Worm (Caenorhabditis elegans) whole organism, L4 larva: Measurements from ENCODE around the gene Y53G8AR.8.

Source experiments
- F26F4.8 ChIP-seq: fragments of 200-800 bp; sonication (Bioruptor generic); conservative IDR thresholded peaks from 2 replicates; pipeline ENCODE4 v1.3.6; 2022; ENCODE audit warnings: missing genetic modification characterization, missing compliant biosample characterization
- F37D6.2 ChIP-seq: sonication (generic microtip); optimal IDR thresholded peaks from 2 replicates; lab custom pipeline; 2016; ENCODE audit warnings: mild to moderate bottlenecking, missing genetic modification characterization, missing compliant biosample characterization
- F49E8.2 ChIP-seq: sonication (generic microtip); optimal IDR thresholded peaks from 2 replicates; lab custom pipeline; 2016; ENCODE audit warnings: missing compliant biosample characterization, mild to moderate bottlenecking, missing genetic modification characterization, borderline replicate concordance
- T20F7.1 ChIP-seq: fragments of 200-800 bp; sonication (Bioruptor generic); optimal IDR thresholded peaks from 2 replicates; lab custom pipeline; 2018; ENCODE audit warnings: mild to moderate bottlenecking, missing genetic modification characterization, missing compliant biosample characterization
- Y75B8A.6 ChIP-seq: fragments of 200-800 bp; sonication (Bioruptor generic); IDR thresholded peaks from 2 replicates; pipeline ENCODE4 v1.3.6; 2022; ENCODE audit warnings: missing genetic modification reagents, missing genetic modification characterization, missing compliant biosample characterization
- ZK546.5 ChIP-seq, 2 experiments: sonication (generic microtip); optimal IDR thresholded peaks; 2 replicates each; lab custom pipeline; 2017; ENCODE audit warnings: missing biosample characterization in 2 of 2, missing genetic modification characterization in 2 of 2
- aha-1 ChIP-seq: fragments of 150-350 bp; peaks from one replicate; lab custom pipeline; 2014; ENCODE audit warnings: missing biosample characterization, missing genetic modification characterization
- arid-1 ChIP-seq: fragments of 200-800 bp; sonication (Bioruptor generic); conservative IDR thresholded peaks from 2 replicates; pipeline ENCODE4 v1.3.6; 2022; ENCODE audit warnings: missing genetic modification reagents, missing genetic modification characterization, missing compliant biosample characterization
- ceh-20 ChIP-seq: fragments of 200-800 bp; sonication (Bioruptor generic); IDR thresholded peaks from 2 replicates; pipeline ENCODE4 v1.3.6; 2022; ENCODE audit warnings: missing genetic modification reagents, missing genetic modification characterization, missing compliant biosample characterization
- ceh-32 ChIP-seq: sonication (generic microtip); optimal IDR thresholded peaks from 2 replicates; lab custom pipeline; 2016; ENCODE audit warnings: mild to moderate bottlenecking, missing genetic modification characterization, missing compliant biosample characterization; ENCODE audit not compliant: poor library complexity
- ceh-44 ChIP-seq: fragments of 200-800 bp; sonication (Bioruptor generic); IDR thresholded peaks from 2 replicates; pipeline ENCODE4 v1.3.6; 2022; ENCODE audit warnings: missing genetic modification reagents, missing genetic modification characterization, missing compliant biosample characterization
- ceh-82 ChIP-seq: sonication (generic microtip); optimal IDR thresholded peaks from 2 replicates; lab custom pipeline; 2017; ENCODE audit warnings: missing biosample characterization, missing genetic modification characterization
- ctbp-1 ChIP-seq: fragments of 200-800 bp; sonication (Bioruptor generic); IDR thresholded peaks from 2 replicates; pipeline ENCODE4 v1.3.6; 2022; ENCODE audit warnings: missing genetic modification reagents, missing genetic modification characterization, missing compliant biosample characterization
- daf-16 ChIP-seq, 3 experiments: sonication (generic microtip); optimal IDR thresholded peaks; 2 replicates each; lab custom pipeline; 2016 to 2017; ENCODE audit warnings: missing genetic modification characterization in 3 of 3, missing genetic modification reagents in 3 of 3, mild to moderate bottlenecking in 2 of 3, missing compliant biosample characterization in 2 of 3, missing biosample characterization in 1 of 3, moderate library complexity in 1 of 3
- daf-19 ChIP-seq: fragments of 200-800 bp; sonication (Bioruptor generic); conservative IDR thresholded peaks from 2 replicates; pipeline ENCODE4 v1.3.6; 2022; ENCODE audit warnings: missing genetic modification characterization, missing compliant biosample characterization
- dmd-8 ChIP-seq: fragments of 200-800 bp; sonication (Bioruptor generic); IDR thresholded peaks from 2 replicates; pipeline ENCODE4 v1.3.6; 2022; ENCODE audit warnings: missing genetic modification characterization, missing compliant biosample characterization
- dpl-1 ChIP-seq: fragments of 150-350 bp; optimal IDR thresholded peaks from 2 replicates; lab custom pipeline; 2014; ENCODE audit warnings: missing biosample characterization, missing genetic modification reagents, missing genetic modification characterization
- dve-1 ChIP-seq: sonication (generic microtip); optimal IDR thresholded peaks from 2 replicates; lab custom pipeline; 2017; ENCODE audit warnings: antibody characterized with exemption, mild to moderate bottlenecking, missing genetic modification characterization, missing compliant biosample characterization; ENCODE audit not compliant: insufficient read depth
- egl-27 ChIP-seq: sonication (generic microtip); optimal IDR thresholded peaks from 3 replicates; lab custom pipeline; 2017; ENCODE audit warnings: missing biosample characterization, missing genetic modification reagents, missing genetic modification characterization
- fkh-10 ChIP-seq: fragments of 150-350 bp; optimal IDR thresholded peaks from 2 replicates; lab custom pipeline; 2014; ENCODE audit warnings: missing biosample characterization, missing genetic modification reagents, missing genetic modification characterization
- fos-1 ChIP-seq: fragments of 150-350 bp; optimal IDR thresholded peaks from 2 replicates; lab custom pipeline; 2014; ENCODE audit warnings: missing biosample characterization, missing genetic modification characterization
- gei-8 ChIP-seq: fragments of 200-800 bp; sonication (Bioruptor generic); optimal IDR thresholded peaks from 2 replicates; lab custom pipeline; 2018; ENCODE audit warnings: mild to moderate bottlenecking, missing genetic modification characterization, missing compliant biosample characterization
- hlh-11 ChIP-seq: fragments of 200-800 bp; sonication (Bioruptor generic); optimal IDR thresholded peaks from 2 replicates; lab custom pipeline; 2018; ENCODE audit warnings: mild to moderate bottlenecking, missing genetic modification characterization, missing compliant biosample characterization
- lim-7 ChIP-seq: fragments of 200-800 bp; sonication (Bioruptor generic); IDR thresholded peaks from 2 replicates; pipeline ENCODE4 v1.3.6; 2022; ENCODE audit warnings: missing genetic modification characterization, missing compliant biosample characterization
- lin-13 ChIP-seq: fragments of 150-350 bp; optimal IDR thresholded peaks from 2 replicates; lab custom pipeline; 2014; ENCODE audit warnings: missing biosample characterization, missing genetic modification reagents, missing genetic modification characterization
- lin-15B ChIP-seq: fragments of 150-350 bp; sonication (generic microtip); optimal IDR thresholded peaks from 3 replicates; lab custom pipeline; 2014; ENCODE audit warnings: missing biosample characterization, missing genetic modification characterization
- lin-29 ChIP-seq: fragments of 200-800 bp; sonication (Bioruptor generic); IDR thresholded peaks from 2 replicates; pipeline ENCODE4 v1.3.6; 2022; ENCODE audit warnings: missing genetic modification reagents, missing genetic modification characterization, missing compliant biosample characterization
- lin-38 ChIP-seq: fragments of 200-800 bp; sonication (Bioruptor generic); IDR thresholded peaks from 2 replicates; pipeline ENCODE4 v1.3.6; 2022; ENCODE audit warnings: missing genetic modification reagents, missing genetic modification characterization, missing compliant biosample characterization
- madf-5 ChIP-seq, 2 experiments: fragments of 200-800 bp; sonication (Bioruptor generic); IDR thresholded peaks; 2 replicates each; pipeline ENCODE4 v1.3.6; 2022; ENCODE audit warnings: missing compliant biosample characterization in 2 of 2, missing genetic modification characterization in 2 of 2
- mep-1 ChIP-seq: fragments of 150-350 bp; sonication (generic microtip); optimal IDR thresholded peaks from 3 replicates; lab custom pipeline; 2014; ENCODE audit warnings: missing biosample characterization, missing genetic modification characterization
- mes-2 ChIP-seq: sonication (generic microtip); optimal IDR thresholded peaks from 2 replicates; lab custom pipeline; 2016; ENCODE audit warnings: missing genotype, mild to moderate bottlenecking, missing genetic modification characterization, missing compliant biosample characterization; ENCODE audit not compliant: poor library complexity, severe bottlenecking
- mxl-2 ChIP-seq: fragments of 200-800 bp; sonication (Bioruptor generic); conservative IDR thresholded peaks from 2 replicates; pipeline ENCODE4 v1.3.6; 2022; ENCODE audit warnings: missing genetic modification reagents, missing genetic modification characterization, missing compliant biosample characterization
- mxl-3 ChIP-seq: fragments of 200-800 bp; sonication (Bioruptor generic); optimal IDR thresholded peaks from 2 replicates; lab custom pipeline; 2018; ENCODE audit warnings: mild to moderate bottlenecking, missing genetic modification characterization, missing compliant biosample characterization
- nhr-102 ChIP-seq: sonication (generic microtip); optimal IDR thresholded peaks from 2 replicates; lab custom pipeline; 2016; ENCODE audit warnings: mild to moderate bottlenecking, missing genetic modification characterization, moderate library complexity, missing compliant biosample characterization
- nhr-11 ChIP-seq: fragments of 150-350 bp; optimal IDR thresholded peaks from 2 replicates; lab custom pipeline; 2014; ENCODE audit warnings: missing biosample characterization, missing genetic modification characterization
- nhr-111 ChIP-seq: fragments of 200-800 bp; sonication (Bioruptor generic); optimal IDR thresholded peaks from 2 replicates; lab custom pipeline; 2018; ENCODE audit warnings: mild to moderate bottlenecking, missing genetic modification characterization, missing compliant biosample characterization
- nhr-25 ChIP-seq: sonication (generic microtip); optimal IDR thresholded peaks from 2 replicates; lab custom pipeline; 2017; ENCODE audit warnings: missing genetic modification characterization, mild to moderate bottlenecking, missing compliant biosample characterization, antibody characterized with exemption, moderate library complexity, borderline replicate concordance; ENCODE audit not compliant: insufficient read depth
- nhr-48 ChIP-seq: sonication (generic microtip); optimal IDR thresholded peaks from 2 replicates; lab custom pipeline; 2016; ENCODE audit warnings: mild to moderate bottlenecking, missing genetic modification characterization, missing compliant biosample characterization
- nhr-6 ChIP-seq: fragments of 150-350 bp; optimal IDR thresholded peaks from 2 replicates; lab custom pipeline; 2014; ENCODE audit warnings: missing biosample characterization, missing genetic modification characterization
- nhr-77 ChIP-seq: fragments of 150-350 bp; optimal IDR thresholded peaks from 2 replicates; lab custom pipeline; 2014; ENCODE audit warnings: missing biosample characterization, missing genetic modification characterization
- php-3 ChIP-seq: fragments of 200-800 bp; sonication (Bioruptor generic); IDR thresholded peaks from 2 replicates; pipeline ENCODE4 v1.3.6; 2022; ENCODE audit warnings: missing genetic modification reagents, missing genetic modification characterization, missing compliant biosample characterization
- pqm-1 ChIP-seq: sonication (generic microtip); optimal IDR thresholded peaks from 2 replicates; lab custom pipeline; 2017; ENCODE audit warnings: missing biosample characterization, missing genetic modification characterization
- rbr-2 ChIP-seq: sonication (generic microtip); optimal IDR thresholded peaks from 2 replicates; lab custom pipeline; 2016; ENCODE audit warnings: missing genotype, missing genetic modification characterization, missing compliant biosample characterization
- sdz-12 ChIP-seq: fragments of 200-800 bp; sonication (Bioruptor generic); optimal IDR thresholded peaks from 2 replicates; lab custom pipeline; 2018; ENCODE audit warnings: mild to moderate bottlenecking, missing genetic modification characterization, missing compliant biosample characterization
- skn-1 ChIP-seq: fragments of 150-350 bp; optimal IDR thresholded peaks from 2 replicates; lab custom pipeline; 2014; ENCODE audit warnings: missing biosample characterization, missing genetic modification characterization
- snpc-4 ChIP-seq: fragments of 150-350 bp; optimal IDR thresholded peaks from 2 replicates; lab custom pipeline; 2014; ENCODE audit warnings: missing biosample characterization, missing genetic modification characterization
- spr-1 ChIP-seq: sonication (generic microtip); optimal IDR thresholded peaks from 2 replicates; lab custom pipeline; 2016; ENCODE audit warnings: mild to moderate bottlenecking, missing genetic modification characterization, missing compliant biosample characterization
- unc-130 ChIP-seq: sonication (generic microtip); optimal IDR thresholded peaks from 2 replicates; lab custom pipeline; 2016; ENCODE audit warnings: missing genetic modification reagents, missing genetic modification characterization, missing compliant biosample characterization
- zfp-2 ChIP-seq: sonication (generic microtip); optimal IDR thresholded peaks from 2 replicates; lab custom pipeline; 2016; ENCODE audit warnings: mild to moderate bottlenecking, missing genetic modification characterization, missing compliant biosample characterization
- zip-2 ChIP-seq: fragments of 150-350 bp; optimal IDR thresholded peaks from 2 replicates; lab custom pipeline; 2014; ENCODE audit warnings: missing biosample characterization, missing genetic modification characterization
- ztf-7 ChIP-seq: fragments of 150-350 bp; optimal IDR thresholded peaks from 2 replicates; lab custom pipeline; 2014; ENCODE audit warnings: missing biosample characterization, missing genetic modification characterization

Gene Y53G8AR.8

ce11 chrIII:3323906-3324305, 29.8 kb upstream of the Y53G8AR.8 start (continued):
- TF ChIP-seq ZK546.5 (tag; optimal IDR thresholded peaks at IDR 0.05; lab: Kevin White, UChicago) (no peak), snpc-4 (tag; lab: Kevin White, UChicago) (no peak), sdz-12 (GFP tag; lab: Kevin White, UChicago) (no peak), fos-1 (tag; lab: Kevin White, UChicago) (no peak), fkh-10 (GFP tag; lab: Kevin White, UChicago) (peak; percentile 16), nhr-111 (GFP tag; lab: Kevin White, UChicago) (no peak), T20F7.1 (GFP tag; lab: Kevin White, UChicago) (peak; percentile 59), ceh-44 (no peak), php-3 (GFP tag; lab: Robert Waterston, UW) (no peak), spr-1 (tag; lab: Kevin White, UChicago) (peak; percentile 8), ceh-32 (tag; lab: Kevin White, UChicago) (no peak), lin-29 (GFP tag; lab: Robert Waterston, UW) (no peak), zfp-2 (tag; lab: Kevin White, UChicago) (no peak), pqm-1 (tag; lab: Kevin White, UChicago) (no peak), daf-19 (GFP tag; lab: Robert Waterston, UW) (no peak), Y75B8A.6 (no peak), nhr-25 (tag; lab: Kevin White, UChicago) (no peak), egl-27 (tag; lab: Kevin White, UChicago) (no peak), dpl-1 (GFP tag; lab: Kevin White, UChicago) (peak; percentile 70), zip-2 (tag; lab: Kevin White, UChicago) (no peak), lin-13 (peak; percentile 2), lin-15B (tag; lab: Kevin White, UChicago) (no peak), F26F4.8 (GFP tag; lab: Robert Waterston, UW) (no peak), nhr-102 (peak; percentile 9), ctbp-1 (GFP tag; lab: Robert Waterston, UW) (no peak), madf-5 (GFP tag; IDR thresholded peaks at IDR 0.05; lab: Robert Waterston, UW) (no peak), daf-16 (GFP tag; optimal IDR thresholded peaks at IDR 0.05; lab: Kevin White, UChicago) (no peak), daf-16 (tag; optimal IDR thresholded peaks at IDR 0.05; lab: Kevin White, UChicago) (no peak), nhr-48 (tag; lab: Kevin White, UChicago) (no peak), F37D6.2 (tag; lab: Kevin White, UChicago) (no peak), dve-1 (tag; lab: Kevin White, UChicago) (peak; percentile 30), nhr-6 (peak; percentile 8), ztf-7 (tag; lab: Kevin White, UChicago) (peak; percentile 44), mes-2 (tag; lab: Kevin White, UChicago) (peak; percentile 83), aha-1 (tag; lab: Kevin White, UChicago) (peak; percentile 90), hlh-11 (tag; lab: Kevin White, UChicago) (no peak), ceh-82 (no peak), nhr-11 (tag; lab: Kevin White, UChicago) (peak; percentile 32), arid-1 (peak; percentile 34; the same call in 1 of the 2 replicates), mep-1 (tag; lab: Kevin White, UChicago) (peak; percentile 61), F49E8.2 (tag; lab: Kevin White, UChicago) (peak; percentile 15), lim-7 (GFP tag; lab: Robert Waterston, UW) (no peak), rbr-2 (peak; percentile 15), ceh-20 (GFP tag; lab: Robert Waterston, UW) (no peak), mxl-2 (no peak), skn-1 (no peak), mxl-3 (GFP tag; lab: Kevin White, UChicago) (no peak), dmd-8 (GFP tag; lab: Robert Waterston, UW) (no peak), unc-130 (GFP tag; lab: Kevin White, UChicago) (no peak), lin-38 (peak; percentile 75), nhr-77 (tag; lab: Kevin White, UChicago) (peak; percentile 50), gei-8 (no peak)
